Worm (Caenorhabditis elegans) whole organism, L3 larva: ENCODE results near the gene D2063.1.

Experiments used
- elt-1 ChIP-seq: fragments of 150-350 bp; optimal IDR thresholded peaks from 2 replicates; lab custom pipeline; 2014; ENCODE audit warnings: missing biosample characterization, missing genetic modification characterization
- lin-39 ChIP-seq: fragments of 150-350 bp; optimal IDR thresholded peaks from 2 replicates; lab custom pipeline; 2018; ENCODE audit warnings: missing biosample characterization, missing genetic modification reagents, missing genetic modification characterization
- nhr-12 ChIP-seq: fragments of 150-350 bp; optimal IDR thresholded peaks from 2 replicates; lab custom pipeline; 2014; ENCODE audit warnings: missing biosample characterization, missing genetic modification characterization
- nhr-237 ChIP-seq: fragments of 150-350 bp; optimal IDR thresholded peaks from 2 replicates; lab custom pipeline; 2014; ENCODE audit warnings: missing biosample characterization, missing genetic modification characterization
- pha-4 ChIP-seq: fragments of 150-350 bp; optimal IDR thresholded peaks from 2 replicates; lab custom pipeline; 2014; ENCODE audit warnings: missing biosample characterization, missing genetic modification reagents, missing genetic modification characterization
- sea-2 ChIP-seq: fragments of 150-350 bp; sonication (generic microtip); optimal IDR thresholded peaks from 4 replicates; lab custom pipeline; 2014; ENCODE audit warnings: missing biosample characterization, missing genetic modification reagents, missing genetic modification characterization

DNA sequence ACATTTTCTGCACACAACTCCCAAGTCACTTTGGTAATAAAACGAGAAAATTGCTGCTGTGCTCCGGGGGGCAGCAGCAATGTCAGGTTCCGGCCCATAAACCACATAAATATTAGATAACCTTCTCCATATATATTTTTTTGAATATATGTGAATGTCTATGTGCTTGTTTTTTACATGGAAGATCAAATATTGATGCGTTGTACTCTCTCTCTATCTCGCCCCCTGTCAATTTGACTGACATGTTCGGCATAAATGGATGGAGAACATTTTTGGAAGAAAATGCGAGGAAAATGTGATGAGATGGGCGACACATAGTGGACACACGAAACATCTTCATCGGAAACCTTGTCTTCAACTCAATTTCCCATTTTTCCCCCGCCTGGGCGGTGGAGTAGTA lies 33.1 kb downstream of the D2063.1 start:
- TF ChIP-seq lin-39 (tag; lab: Kevin White, UChicago), result no peak
- no peak for TF ChIP-seq sea-2
- TF ChIP-seq nhr-237 (tag; lab: Kevin White, UChicago), result no peak
- no peak for TF ChIP-seq elt-1 (tag; lab: Kevin White, UChicago)
- no peak for TF ChIP-seq nhr-12 (tag; lab: Kevin White, UChicago)
- TF ChIP-seq pha-4 (tag; lab: Kevin White, UChicago), result no peak
